Worm (Caenorhabditis elegans) whole organism, L4 larva: Measurements from ENCODE around the gene oig-8.

ENCODE experiments used
- Y5F2A.4 ChIP-seq: fragments of 200-800 bp; sonication (Bioruptor generic); optimal IDR thresholded peaks from 2 replicates; lab custom pipeline; 2018; ENCODE audit warnings: mild to moderate bottlenecking, missing genetic modification characterization, missing compliant biosample characterization
- ama-1 ChIP-seq: fragments of 150-350 bp; optimal IDR thresholded peaks from 2 replicates; lab custom pipeline; 2014; ENCODE audit warnings: inconsistent platforms, mixed read lengths
- ces-1 ChIP-seq: fragments of 150-350 bp; sonication (generic microtip); optimal IDR thresholded peaks from 4 replicates; lab custom pipeline; 2014; ENCODE audit warnings: missing biosample characterization, missing genetic modification reagents, missing genetic modification characterization
- daf-16 ChIP-seq, 3 experiments: sonication (generic microtip); optimal IDR thresholded peaks; 2 replicates each; lab custom pipeline; 2016 to 2017; ENCODE audit warnings: missing genetic modification characterization in 3 of 3, missing genetic modification reagents in 3 of 3, mild to moderate bottlenecking in 2 of 3, missing compliant biosample characterization in 2 of 3, missing biosample characterization in 1 of 3, moderate library complexity in 1 of 3
- dpl-1 ChIP-seq: fragments of 150-350 bp; optimal IDR thresholded peaks from 2 replicates; lab custom pipeline; 2014; ENCODE audit warnings: missing biosample characterization, missing genetic modification reagents, missing genetic modification characterization
- egl-27 ChIP-seq: sonication (generic microtip); optimal IDR thresholded peaks from 3 replicates; lab custom pipeline; 2017; ENCODE audit warnings: missing biosample characterization, missing genetic modification reagents, missing genetic modification characterization
- fkh-10 ChIP-seq: fragments of 150-350 bp; optimal IDR thresholded peaks from 2 replicates; lab custom pipeline; 2014; ENCODE audit warnings: missing biosample characterization, missing genetic modification reagents, missing genetic modification characterization
- lin-29 ChIP-seq: fragments of 200-800 bp; sonication (Bioruptor generic); IDR thresholded peaks from 2 replicates; pipeline ENCODE4 v1.3.6; 2022; ENCODE audit warnings: missing genetic modification reagents, missing genetic modification characterization, missing compliant biosample characterization
- mep-1 ChIP-seq: fragments of 150-350 bp; sonication (generic microtip); optimal IDR thresholded peaks from 3 replicates; lab custom pipeline; 2014; ENCODE audit warnings: missing biosample characterization, missing genetic modification characterization
- mes-2 ChIP-seq: sonication (generic microtip); optimal IDR thresholded peaks from 2 replicates; lab custom pipeline; 2016; ENCODE audit warnings: missing genotype, mild to moderate bottlenecking, missing genetic modification characterization, missing compliant biosample characterization; ENCODE audit not compliant: poor library complexity, severe bottlenecking
- pha-4 ChIP-seq, 2 experiments: fragments of 150-350 bp in 1 of 2; fragments of 200-800 bp in 1 of 2; sonication (Bioruptor generic) in 1 of 2; IDR thresholded peaks in 1 of 2; optimal IDR thresholded peaks in 1 of 2; 2 replicates each; pipeline versions ENCODE4 v1.3.6 to Lab custom; 2014 to 2022; ENCODE audit warnings: missing genetic modification characterization in 2 of 2, missing genetic modification reagents in 2 of 2, missing biosample characterization in 1 of 2, missing compliant biosample characterization in 1 of 2
- snpc-4 ChIP-seq: fragments of 150-350 bp; optimal IDR thresholded peaks from 2 replicates; lab custom pipeline; 2014; ENCODE audit warnings: missing biosample characterization, missing genetic modification characterization

DNA sequence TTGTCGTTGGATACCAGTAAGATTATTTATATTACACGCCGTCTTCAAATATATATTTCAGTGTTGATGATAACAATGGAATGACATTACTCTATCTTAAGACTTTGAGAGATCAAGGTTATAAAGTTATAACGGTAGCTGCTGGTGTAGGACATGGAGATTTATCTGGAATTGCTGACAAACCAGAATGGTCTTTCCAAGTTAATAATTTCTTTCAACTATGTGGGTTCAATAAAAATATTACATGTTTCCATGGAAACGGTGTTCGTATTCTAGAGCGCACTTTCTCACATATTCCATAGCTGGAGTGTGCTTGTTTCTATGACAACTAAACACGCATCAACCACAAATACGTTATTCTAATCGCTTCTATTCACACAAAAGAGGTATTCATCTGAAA is 30.8 kb upstream of the oig-8 start, which contains the start of gene ift-74:
- TF ChIP-seq ama-1 (lab: Kevin White, UChicago) (no peak), egl-27 (tag; lab: Kevin White, UChicago) (no peak), fkh-10 (GFP tag; lab: Kevin White, UChicago) (no peak), ces-1 (GFP tag; lab: Kevin White, UChicago) (no peak), mes-2 (tag; lab: Kevin White, UChicago) (no peak), daf-16 (GFP tag; optimal IDR thresholded peaks at IDR 0.05; lab: Kevin White, UChicago) (no peak), daf-16 (tag; optimal IDR thresholded peaks at IDR 0.05; lab: Kevin White, UChicago) (no peak), snpc-4 (tag; lab: Kevin White, UChicago) (no peak), mep-1 (tag; lab: Kevin White, UChicago) (no peak), lin-29 (GFP tag; lab: Robert Waterston, UW) (no peak), Y5F2A.4 (GFP tag; lab: Kevin White, UChicago) (no peak), dpl-1 (GFP tag; lab: Kevin White, UChicago) (no peak), pha-4 (GFP tag; IDR thresholded peaks at IDR 0.05; lab: Robert Waterston, UW) (no peak), pha-4 (tag; optimal IDR thresholded peaks at IDR 0.05; lab: Kevin White, UChicago) (no peak)
